Worm (Caenorhabditis elegans): ENCODE data around the gene gtsf-1.
"Not testable (repeated sequence)": the region's sequence is repeated elsewhere in the genome, so short reads cannot be mapped to it uniquely, and the experiment has no call there.

The gtsf-1 gene

ce11 chrIV:16864876-16865275 lies 764 bp upstream of the gtsf-1 start:
- TF ChIP-seq ceh-14 (tag; optimal IDR thresholded peaks at IDR 0.05) (no peak), hlh-15 (tag; optimal IDR thresholded peaks at IDR 0.05) (no peak), sox-4 (tag; optimal IDR thresholded peaks at IDR 0.05) (no peak)

ce11 chrIV:16867223-16867622 lies 1.6 kb downstream of the gtsf-1 start, which contains the start of gene T06A10.107:
TSS of gene T06A10.107 (plus strand) at chrIV:16867523.
- TF ChIP-seq unc-3 (GFP tag; conservative IDR thresholded peaks at IDR 0.05) (no peak), unc-3 (tag; optimal IDR thresholded peaks at IDR 0.05) (no peak), mec-3 (tag; optimal IDR thresholded peaks at IDR 0.05; ENCODE audit: borderline replicate concordance) (no peak), che-1 (tag; optimal IDR thresholded peaks at IDR 0.05) (no peak), pha-2 (tag; optimal IDR thresholded peaks at IDR 0.05) (no peak), tbx-7 (tag; optimal IDR thresholded peaks at IDR 0.05) (no peak), ceh-14 (tag; optimal IDR thresholded peaks at IDR 0.05) (no peak)

DNA sequence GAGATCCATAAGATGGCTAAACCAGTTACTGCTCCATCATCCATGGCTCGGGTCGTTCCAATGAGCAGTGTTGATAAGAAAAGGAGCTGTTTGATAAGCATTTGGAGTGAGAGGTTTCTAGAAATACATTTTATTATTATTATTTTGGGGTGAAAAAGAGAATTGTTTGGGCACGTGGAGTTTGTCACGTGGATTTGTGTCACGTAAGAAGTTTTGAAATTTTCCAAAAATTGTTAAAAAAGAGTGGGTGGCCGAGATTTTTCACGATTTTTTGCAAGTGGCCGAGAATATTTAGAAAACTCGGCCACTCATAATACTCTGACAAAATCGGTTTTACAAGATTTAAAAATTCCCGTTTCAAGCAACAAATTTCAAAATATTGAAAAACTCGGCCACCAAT lies 3.3 kb downstream of the gtsf-1 start, which contains the start of gene T06A10.106:
Gene T06A10.106, minus strand, starts transcription at position 101 of the 400 bp plus-strand sequence.
- no peak for TF ChIP-seq unc-42 (tag; optimal IDR thresholded peaks at IDR 0.05)
- TF ChIP-seq Y22D7AL.16 (tag; optimal IDR thresholded peaks at IDR 0.05) = no peak
- TF ChIP-seq sdc-2 (tag; optimal IDR thresholded peaks at IDR 0.05) = no peak
- TF ChIP-seq ceh-31 (tag; optimal IDR thresholded peaks at IDR 0.05) = no peak
- TF ChIP-seq C38D4.7 (GFP tag; optimal IDR thresholded peaks at IDR 0.05) = no peak
- TF ChIP-seq unc-86 (tag; optimal IDR thresholded peaks at IDR 0.05) = no peak
- TF ChIP-seq ceh-6 (GFP tag; optimal IDR thresholded peaks at IDR 0.05) = no peak
- TF ChIP-seq nhr-11 (tag; optimal IDR thresholded peaks at IDR 0.05) = no peak
- no peak for TF ChIP-seq ceh-2 (tag; optimal IDR thresholded peaks at IDR 0.05)
- TF ChIP-seq che-1 (tag; optimal IDR thresholded peaks at IDR 0.05) = no peak
- no peak for TF ChIP-seq unc-3 (GFP tag; conservative IDR thresholded peaks at IDR 0.05)
- no peak for TF ChIP-seq unc-3 (tag; optimal IDR thresholded peaks at IDR 0.05)

- TF ChIP-seq hlh-15 (tag; optimal IDR thresholded peaks at IDR 0.05) (no peak), pqm-1 (tag; optimal IDR thresholded peaks at IDR 0.05) (no peak)
Observed at ce11 chrIV:16888580-16888979, 22.9 kb downstream of the gtsf-1 start.

DNA sequence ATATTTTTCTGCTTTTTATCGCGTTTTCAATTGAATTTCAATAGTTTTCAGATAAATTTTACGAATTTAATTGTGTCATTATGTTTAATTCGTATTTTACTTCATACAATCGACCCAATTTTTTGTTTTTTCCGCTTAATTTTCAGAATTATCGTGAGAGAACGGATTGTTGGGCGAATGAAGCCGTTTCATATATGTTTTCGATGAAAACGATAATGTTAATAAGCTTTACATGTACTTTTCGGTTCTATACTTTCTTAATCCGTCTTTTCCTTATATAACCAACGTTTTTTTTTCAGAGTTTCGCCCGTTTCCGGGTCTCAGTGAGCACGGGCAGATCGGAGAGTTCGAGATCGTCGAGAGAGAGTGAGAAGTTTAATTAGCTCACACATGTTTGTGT lies 29.6 kb downstream of the gtsf-1 start, which contains the start of gene T06A10.2:
Gene T06A10.2, plus strand, starts transcription at position 301 of the 400 bp plus-strand sequence.
- TF ChIP-seq T23F11.4 (GFP tag; optimal IDR thresholded peaks at IDR 0.05); ceh-45 (GFP tag; IDR thresholded peaks at IDR 0.05); hlh-30 (tag; optimal IDR thresholded peaks at IDR 0.05; ENCODE audit: insufficient read depth): not testable (repeated sequence)

DNA sequence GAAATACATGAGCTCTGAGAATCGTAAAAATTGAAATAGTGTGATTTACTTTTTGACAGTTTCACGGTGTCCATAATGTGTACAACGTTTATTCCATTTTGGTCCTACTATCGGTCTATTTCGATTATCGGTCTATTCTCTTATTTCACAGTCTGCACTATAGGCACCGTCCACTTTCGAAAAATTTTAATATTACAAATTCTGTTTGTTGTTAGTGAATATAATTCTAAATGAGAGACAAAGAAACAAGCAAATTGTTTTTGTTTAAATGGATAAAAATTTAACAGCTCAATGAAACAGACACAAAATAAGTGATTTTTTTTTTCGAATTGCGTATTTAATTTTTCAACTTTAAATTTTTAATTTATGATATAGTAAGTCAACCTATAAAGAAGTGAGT lies 32.6 kb downstream of the gtsf-1 start:
- no peak for TF ChIP-seq elt-4 (tag; optimal IDR thresholded peaks at IDR 0.05)
- TF ChIP-seq unc-86 (tag; optimal IDR thresholded peaks at IDR 0.05) = no peak
- no peak for TF ChIP-seq ceh-6 (GFP tag; optimal IDR thresholded peaks at IDR 0.05)
- no peak for TF ChIP-seq unc-3 (GFP tag; conservative IDR thresholded peaks at IDR 0.05)
- no peak for TF ChIP-seq unc-3 (tag; optimal IDR thresholded peaks at IDR 0.05)
- no peak for TF ChIP-seq Y22D7AL.16 (tag; optimal IDR thresholded peaks at IDR 0.05)
- TF ChIP-seq fkh-10 (GFP tag; optimal IDR thresholded peaks at IDR 0.05) = no peak
- TF ChIP-seq pag-3 (tag; optimal IDR thresholded peaks at IDR 0.05; ENCODE audit: borderline replicate concordance) = no peak
- TF ChIP-seq K02D7.2 (tag; optimal IDR thresholded peaks at IDR 0.05) = no peak
- no peak for TF ChIP-seq ref-2 (tag; optimal IDR thresholded peaks at IDR 0.05)
- no peak for TF ChIP-seq ceh-48 (tag; optimal IDR thresholded peaks at IDR 0.05)
- no peak for TF ChIP-seq che-1 (tag; optimal IDR thresholded peaks at IDR 0.05)
- no peak for TF ChIP-seq ets-4 (tag; optimal IDR thresholded peaks at IDR 0.05)
- TF ChIP-seq ceh-14 (tag; optimal IDR thresholded peaks at IDR 0.05) = no peak
- no peak for TF ChIP-seq mec-3 (tag; optimal IDR thresholded peaks at IDR 0.05; ENCODE audit: borderline replicate concordance)
- TF ChIP-seq ceh-19 (GFP tag; optimal IDR thresholded peaks at IDR 0.05) = no peak
